Worm (Caenorhabditis elegans): ENCODE data around the gene srd-3.

srd-3 gene

ce11 chrII:128929-129328 is at the start of gene srd-3:
Gene srd-3, minus strand, starts transcription at chrII:129029.
- TF ChIP-seq mef-2 (tag; optimal IDR thresholded peaks at IDR 0.05) = no peak
- no peak for TF ChIP-seq tbx-2 (tag; optimal IDR thresholded peaks at IDR 0.05)
- TF ChIP-seq Y116A8C.19 (tag; optimal IDR thresholded peaks at IDR 0.05; ENCODE audit: borderline replicate concordance) = no peak
- no peak for TF ChIP-seq swsn-7 (tag; optimal IDR thresholded peaks at IDR 0.05)
- TF ChIP-seq lin-39 (tag; optimal IDR thresholded peaks at IDR 0.05) = no peak
- TF ChIP-seq hlh-17 (GFP tag; optimal IDR thresholded peaks at IDR 0.05; ENCODE audit: borderline replicate concordance) = no peak

ce11 chrII:178146-178545 is 49.3 kb upstream of the srd-3 start:
- TF ChIP-seq blmp-1 (tag; optimal IDR thresholded peaks at IDR 0.05) (peak; percentile 80), F16B12.6 (tag; optimal IDR thresholded peaks at IDR 0.05) (no peak), efl-1 (optimal IDR thresholded peaks at IDR 0.05) (no peak), efl-1 (GFP tag; optimal IDR thresholded peaks at IDR 0.05 in 1 of 2) (peak in 1 of 2 experiments; percentile 54)

ce11 chrII:176622-177021 is 47.8 kb upstream of the srd-3 start:
- TF ChIP-seq ceh-8 (GFP tag; optimal IDR thresholded peaks at IDR 0.05) (no peak), nhr-28 (tag; optimal IDR thresholded peaks at IDR 0.05) (no peak), unc-98 (GFP tag; IDR thresholded peaks at IDR 0.05) (no peak), grh-1 (GFP tag; IDR thresholded peaks at IDR 0.05) (peak; percentile 62), nhr-71 (tag; optimal IDR thresholded peaks at IDR 0.05) (peak; percentile 11), snpc-4 (tag; optimal IDR thresholded peaks at IDR 0.05) (no peak), elt-3 (tag; optimal IDR thresholded peaks at IDR 0.05) (peak in 1 of 6 experiments; percentile 8), nhr-19 (GFP tag; conservative IDR thresholded peaks at IDR 0.05) (no peak), nhr-20 (tag; optimal IDR thresholded peaks at IDR 0.05) (peak; percentile 31), lin-14 (GFP tag; optimal IDR thresholded peaks at IDR 0.05) (peak; percentile 41), nhr-85 (tag) (peak; percentile 69)

DNA sequence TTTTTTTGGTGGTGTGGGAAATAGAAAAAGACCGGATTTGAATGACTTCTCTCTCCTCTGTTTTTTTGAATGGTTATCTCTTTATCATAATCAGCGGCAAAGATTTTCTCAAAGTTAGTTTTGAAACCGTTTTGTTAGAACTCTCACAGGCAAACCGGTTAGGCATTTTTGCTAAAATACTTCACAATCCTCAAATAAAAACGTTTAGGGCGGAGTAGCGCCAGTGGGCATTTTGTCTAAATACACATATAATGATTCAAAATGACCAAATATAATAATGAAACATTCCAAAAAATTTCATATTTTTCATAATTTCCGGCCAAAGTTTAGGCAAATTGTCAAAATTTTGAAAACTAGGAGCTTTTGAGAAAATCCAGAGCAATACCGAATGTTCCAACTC is 47.0 kb upstream of the srd-3 start, which contains the start of gene T01D1.3:
Gene T01D1.3 (minus strand): TSS at position 101 of the 400 bp plus-strand sequence.
- no peak for TF ChIP-seq pag-3 (tag; optimal IDR thresholded peaks at IDR 0.05; ENCODE audit: borderline replicate concordance, insufficient read depth)
- TF ChIP-seq nhr-84 (tag; optimal IDR thresholded peaks at IDR 0.05) = no peak
- TF ChIP-seq mab-9 (GFP tag; IDR thresholded peaks at IDR 0.05) = no peak
- TF ChIP-seq skn-1 (tag; optimal IDR thresholded peaks at IDR 0.05) = no peak
- TF ChIP-seq Y116A8C.19 (tag; optimal IDR thresholded peaks at IDR 0.05; ENCODE audit: borderline replicate concordance) = no peak
- no peak for TF ChIP-seq sox-4 (tag; optimal IDR thresholded peaks at IDR 0.05)
- TF ChIP-seq dpl-1 (GFP tag; optimal IDR thresholded peaks at IDR 0.05) = no peak
- TF ChIP-seq ceh-90 (tag; optimal IDR thresholded peaks at IDR 0.05) = no peak
- TF ChIP-seq ets-5 (GFP tag; IDR thresholded peaks at IDR 0.05) = no peak
- no peak for TF ChIP-seq mef-2 (tag; optimal IDR thresholded peaks at IDR 0.05)
- TF ChIP-seq nhr-20 (tag; optimal IDR thresholded peaks at IDR 0.05) = no peak
- no peak for TF ChIP-seq irx-1 (tag; optimal IDR thresholded peaks at IDR 0.05)
- TF ChIP-seq hlh-17 (GFP tag; optimal IDR thresholded peaks at IDR 0.05; ENCODE audit: borderline replicate concordance) = no peak
- TF ChIP-seq unc-98 (GFP tag; IDR thresholded peaks at IDR 0.05) = no peak
- TF ChIP-seq ama-1 (optimal IDR thresholded peaks at IDR 0.05) = no peak
- no peak for TF ChIP-seq vab-15 (tag; optimal IDR thresholded peaks at IDR 0.05)
- TF ChIP-seq ceh-63 (GFP tag; optimal IDR thresholded peaks at IDR 0.05) = no peak
- no peak for TF ChIP-seq unc-86 (tag; optimal IDR thresholded peaks at IDR 0.05)
- TF ChIP-seq F16B12.6 (tag; optimal IDR thresholded peaks at IDR 0.05) = no peak

- TF ChIP-seq nhr-71 (tag; optimal IDR thresholded peaks at IDR 0.05) = peak; percentile 40
- no peak for TF ChIP-seq ztf-11 (tag; optimal IDR thresholded peaks at IDR 0.05)
- peak; percentile 15 for TF ChIP-seq fkh-8 (tag; optimal IDR thresholded peaks at IDR 0.05)
- no peak for TF ChIP-seq egl-27 (tag; optimal IDR thresholded peaks at IDR 0.05)
- no peak for TF ChIP-seq lsy-2 (tag; optimal IDR thresholded peaks at IDR 0.05)
- no peak for TF ChIP-seq isw-1 (GFP tag; IDR thresholded peaks at IDR 0.05)
- TF ChIP-seq ceh-90 (tag; optimal IDR thresholded peaks at IDR 0.05) = no peak
- no peak for TF ChIP-seq fkh-4 (tag; optimal IDR thresholded peaks at IDR 0.05; ENCODE audit: borderline replicate concordance)
- no peak for TF ChIP-seq fkh-10 (GFP tag; optimal IDR thresholded peaks at IDR 0.05)
- no peak for TF ChIP-seq ztf-4 (tag; optimal IDR thresholded peaks at IDR 0.05)
- TF ChIP-seq irx-1 (tag; optimal IDR thresholded peaks at IDR 0.05) = peak; percentile 3
- TF ChIP-seq hlh-4 (tag; optimal IDR thresholded peaks at IDR 0.05) = no peak
- no peak for TF ChIP-seq nhr-85 (tag)
- no peak for TF ChIP-seq elt-2 (tag; optimal IDR thresholded peaks at IDR 0.05)
- no peak for TF ChIP-seq unc-98 (GFP tag; IDR thresholded peaks at IDR 0.05)
- TF ChIP-seq sox-4 (tag; optimal IDR thresholded peaks at IDR 0.05) = no peak
- peak; percentile 16 for TF ChIP-seq nhr-47 (tag; optimal IDR thresholded peaks at IDR 0.05)
- no peak for TF ChIP-seq sptf-1 (tag; optimal IDR thresholded peaks at IDR 0.05)
Observed at ce11 chrII:173679-174078, 44.9 kb upstream of the srd-3 start, which contains the start of gene T01D1.7. Gene T01D1.7, minus strand, starts transcription at chrII:173779.
